Worm (Caenorhabditis elegans) whole organism, L4 larva: Measurements from ENCODE around the gene cosa-1.

ENCODE experiments used
- D1046.2 ChIP-seq: fragments of 200-800 bp; sonication (Bioruptor generic); IDR thresholded peaks from 2 replicates; pipeline ENCODE4 v1.3.6; 2022; ENCODE audit warnings: missing genetic modification characterization, missing compliant biosample characterization
- F26F4.8 ChIP-seq: fragments of 200-800 bp; sonication (Bioruptor generic); conservative IDR thresholded peaks from 2 replicates; pipeline ENCODE4 v1.3.6; 2022; ENCODE audit warnings: missing genetic modification characterization, missing compliant biosample characterization
- F37D6.2 ChIP-seq: sonication (generic microtip); optimal IDR thresholded peaks from 2 replicates; lab custom pipeline; 2016; ENCODE audit warnings: mild to moderate bottlenecking, missing genetic modification characterization, missing compliant biosample characterization
- F44E2.7 ChIP-seq: fragments of 200-800 bp; sonication (Bioruptor generic); IDR thresholded peaks from 2 replicates; pipeline ENCODE4 v2.1.2; 2022; ENCODE audit warnings: missing genetic modification characterization, missing compliant biosample characterization
- F49E8.2 ChIP-seq: sonication (generic microtip); optimal IDR thresholded peaks from 2 replicates; lab custom pipeline; 2016; ENCODE audit warnings: missing compliant biosample characterization, mild to moderate bottlenecking, missing genetic modification characterization, borderline replicate concordance
- R02D3.7 ChIP-seq: fragments of 150-350 bp; sonication (generic microtip); optimal IDR thresholded peaks from 3 replicates; lab custom pipeline; 2014; ENCODE audit warnings: missing biosample characterization, missing genetic modification characterization
- Y48G9A.11 ChIP-seq: fragments of 200-800 bp; sonication (Bioruptor generic); IDR thresholded peaks from 2 replicates; pipeline ENCODE4 v1.3.6; 2022; ENCODE audit warnings: missing genetic modification reagents, missing genetic modification characterization, missing compliant biosample characterization
- Y5F2A.4 ChIP-seq: fragments of 200-800 bp; sonication (Bioruptor generic); optimal IDR thresholded peaks from 2 replicates; lab custom pipeline; 2018; ENCODE audit warnings: mild to moderate bottlenecking, missing genetic modification characterization, missing compliant biosample characterization
- aha-1 ChIP-seq: fragments of 150-350 bp; peaks from one replicate; lab custom pipeline; 2014; ENCODE audit warnings: missing biosample characterization, missing genetic modification characterization
- arid-1 ChIP-seq: fragments of 200-800 bp; sonication (Bioruptor generic); conservative IDR thresholded peaks from 2 replicates; pipeline ENCODE4 v1.3.6; 2022; ENCODE audit warnings: missing genetic modification reagents, missing genetic modification characterization, missing compliant biosample characterization
- attf-4 ChIP-seq: sonication (generic microtip); optimal IDR thresholded peaks from 3 replicates; lab custom pipeline; 2017; ENCODE audit warnings: missing biosample characterization, missing genetic modification characterization
- ceh-20 ChIP-seq: fragments of 200-800 bp; sonication (Bioruptor generic); IDR thresholded peaks from 2 replicates; pipeline ENCODE4 v1.3.6; 2022; ENCODE audit warnings: missing genetic modification reagents, missing genetic modification characterization, missing compliant biosample characterization
- ceh-32 ChIP-seq: sonication (generic microtip); optimal IDR thresholded peaks from 2 replicates; lab custom pipeline; 2016; ENCODE audit warnings: mild to moderate bottlenecking, missing genetic modification characterization, missing compliant biosample characterization; ENCODE audit not compliant: poor library complexity
- ceh-44 ChIP-seq: fragments of 200-800 bp; sonication (Bioruptor generic); IDR thresholded peaks from 2 replicates; pipeline ENCODE4 v1.3.6; 2022; ENCODE audit warnings: missing genetic modification reagents, missing genetic modification characterization, missing compliant biosample characterization
- cey-2 ChIP-seq: sonication (generic microtip); optimal IDR thresholded peaks from 3 replicates; lab custom pipeline; 2017; ENCODE audit warnings: missing genetic modification characterization, mild to moderate bottlenecking, missing compliant biosample characterization, antibody characterized with exemption, borderline replicate concordance; ENCODE audit not compliant: insufficient read depth
- daf-8 ChIP-seq: fragments of 200-800 bp; sonication (Bioruptor generic); IDR thresholded peaks from 2 replicates; pipeline ENCODE4 v1.3.6; 2022; ENCODE audit warnings: missing genetic modification characterization, missing compliant biosample characterization
- dmd-8 ChIP-seq: fragments of 200-800 bp; sonication (Bioruptor generic); IDR thresholded peaks from 2 replicates; pipeline ENCODE4 v1.3.6; 2022; ENCODE audit warnings: missing genetic modification characterization, missing compliant biosample characterization
- dmd-9 ChIP-seq: fragments of 200-800 bp; sonication (Bioruptor generic); IDR thresholded peaks from 2 replicates; pipeline ENCODE4 v1.3.6; 2022; ENCODE audit warnings: missing genetic modification reagents, missing genetic modification characterization, missing compliant biosample characterization
- dpl-1 ChIP-seq: fragments of 150-350 bp; optimal IDR thresholded peaks from 2 replicates; lab custom pipeline; 2014; ENCODE audit warnings: missing biosample characterization, missing genetic modification reagents, missing genetic modification characterization
- duxl-1 ChIP-seq: sonication (generic microtip); optimal IDR thresholded peaks from 2 replicates; lab custom pipeline; 2016; ENCODE audit warnings: mild to moderate bottlenecking, missing genetic modification characterization, moderate library complexity, missing compliant biosample characterization; ENCODE audit not compliant: poor library complexity
- egl-27 ChIP-seq: sonication (generic microtip); optimal IDR thresholded peaks from 3 replicates; lab custom pipeline; 2017; ENCODE audit warnings: missing biosample characterization, missing genetic modification reagents, missing genetic modification characterization
- fos-1 ChIP-seq: fragments of 150-350 bp; optimal IDR thresholded peaks from 2 replicates; lab custom pipeline; 2014; ENCODE audit warnings: missing biosample characterization, missing genetic modification characterization
- gei-8 ChIP-seq: fragments of 200-800 bp; sonication (Bioruptor generic); optimal IDR thresholded peaks from 2 replicates; lab custom pipeline; 2018; ENCODE audit warnings: mild to moderate bottlenecking, missing genetic modification characterization, missing compliant biosample characterization
- hlh-11 ChIP-seq: fragments of 200-800 bp; sonication (Bioruptor generic); optimal IDR thresholded peaks from 2 replicates; lab custom pipeline; 2018; ENCODE audit warnings: mild to moderate bottlenecking, missing genetic modification characterization, missing compliant biosample characterization
- hmg-1.1 ChIP-seq: fragments of 200-800 bp; sonication (Bioruptor generic); IDR thresholded peaks from 2 replicates; pipeline ENCODE4 v1.3.6; 2022; ENCODE audit warnings: missing genetic modification reagents, missing genetic modification characterization, missing compliant biosample characterization
- jun-1 ChIP-seq: fragments of 150-350 bp; optimal IDR thresholded peaks from 2 replicates; lab custom pipeline; 2014; ENCODE audit warnings: missing biosample characterization, missing genetic modification reagents, missing genetic modification characterization
- lim-7 ChIP-seq: fragments of 200-800 bp; sonication (Bioruptor generic); IDR thresholded peaks from 2 replicates; pipeline ENCODE4 v1.3.6; 2022; ENCODE audit warnings: missing genetic modification characterization, missing compliant biosample characterization
- lin-13 ChIP-seq: fragments of 150-350 bp; optimal IDR thresholded peaks from 2 replicates; lab custom pipeline; 2014; ENCODE audit warnings: missing biosample characterization, missing genetic modification reagents, missing genetic modification characterization
- lin-29 ChIP-seq: fragments of 200-800 bp; sonication (Bioruptor generic); IDR thresholded peaks from 2 replicates; pipeline ENCODE4 v1.3.6; 2022; ENCODE audit warnings: missing genetic modification reagents, missing genetic modification characterization, missing compliant biosample characterization
- lin-38 ChIP-seq: fragments of 200-800 bp; sonication (Bioruptor generic); IDR thresholded peaks from 2 replicates; pipeline ENCODE4 v1.3.6; 2022; ENCODE audit warnings: missing genetic modification reagents, missing genetic modification characterization, missing compliant biosample characterization
- lin-39 ChIP-seq: fragments of 150-350 bp; optimal IDR thresholded peaks from 2 replicates; lab custom pipeline; 2014; ENCODE audit warnings: missing biosample characterization, missing genetic modification reagents, missing genetic modification characterization
- lsy-2 ChIP-seq, 2 experiments: fragments of 150-350 bp in 1 of 2; sonication (generic microtip) in 1 of 2; optimal IDR thresholded peaks; 2 replicates each; lab custom pipeline; 2014 to 2017; ENCODE audit warnings: missing biosample characterization in 2 of 2, missing genetic modification characterization in 2 of 2
- madf-5 ChIP-seq, 2 experiments: fragments of 200-800 bp; sonication (Bioruptor generic); IDR thresholded peaks; 2 replicates each; pipeline ENCODE4 v1.3.6; 2022; ENCODE audit warnings: missing compliant biosample characterization in 2 of 2, missing genetic modification characterization in 2 of 2
- mdl-1 ChIP-seq, 2 experiments: fragments of 150-350 bp in 1 of 2; sonication (generic microtip) in 1 of 2; optimal IDR thresholded peaks; 2 replicates each; lab custom pipeline; 2014 to 2017; ENCODE audit warnings: missing biosample characterization in 2 of 2, missing genetic modification characterization in 2 of 2
- mes-2 ChIP-seq: sonication (generic microtip); optimal IDR thresholded peaks from 2 replicates; lab custom pipeline; 2016; ENCODE audit warnings: missing genotype, mild to moderate bottlenecking, missing genetic modification characterization, missing compliant biosample characterization; ENCODE audit not compliant: poor library complexity, severe bottlenecking
- nhr-237 ChIP-seq: sonication (generic microtip); optimal IDR thresholded peaks from 2 replicates; lab custom pipeline; 2017; ENCODE audit warnings: missing biosample characterization, missing genetic modification characterization
- nhr-25 ChIP-seq: sonication (generic microtip); optimal IDR thresholded peaks from 2 replicates; lab custom pipeline; 2017; ENCODE audit warnings: missing genetic modification characterization, mild to moderate bottlenecking, missing compliant biosample characterization, antibody characterized with exemption, moderate library complexity, borderline replicate concordance; ENCODE audit not compliant: insufficient read depth
- nhr-42 ChIP-seq: fragments of 200-800 bp; sonication (Bioruptor generic); IDR thresholded peaks from 2 replicates; pipeline ENCODE4 v1.3.6; 2022; ENCODE audit warnings: missing genetic modification characterization, missing compliant biosample characterization
- nhr-48 ChIP-seq: sonication (generic microtip); optimal IDR thresholded peaks from 2 replicates; lab custom pipeline; 2016; ENCODE audit warnings: mild to moderate bottlenecking, missing genetic modification characterization, missing compliant biosample characterization
- nhr-6 ChIP-seq: fragments of 150-350 bp; optimal IDR thresholded peaks from 2 replicates; lab custom pipeline; 2014; ENCODE audit warnings: missing biosample characterization, missing genetic modification characterization
- nhr-76 ChIP-seq: fragments of 150-350 bp; optimal IDR thresholded peaks from 2 replicates; lab custom pipeline; 2014; ENCODE audit warnings: missing biosample characterization, missing genetic modification characterization
- nhr-77 ChIP-seq: fragments of 150-350 bp; optimal IDR thresholded peaks from 2 replicates; lab custom pipeline; 2014; ENCODE audit warnings: missing biosample characterization, missing genetic modification characterization
- skn-1 ChIP-seq: fragments of 150-350 bp; optimal IDR thresholded peaks from 2 replicates; lab custom pipeline; 2014; ENCODE audit warnings: missing biosample characterization, missing genetic modification characterization
- snpc-1.2 ChIP-seq: fragments of 200-800 bp; sonication (Bioruptor generic); IDR thresholded peaks from 2 replicates; pipeline ENCODE4 v1.3.6; 2022; ENCODE audit warnings: missing genetic modification reagents, missing genetic modification characterization, missing compliant biosample characterization
- unc-130 ChIP-seq: sonication (generic microtip); optimal IDR thresholded peaks from 2 replicates; lab custom pipeline; 2016; ENCODE audit warnings: missing genetic modification reagents, missing genetic modification characterization, missing compliant biosample characterization
- unc-39 ChIP-seq: sonication (generic microtip); optimal IDR thresholded peaks from 2 replicates; lab custom pipeline; 2017; ENCODE audit warnings: missing biosample characterization, missing genetic modification characterization
- unc-62 ChIP-seq, 3 experiments: fragments of 150-350 bp in 1 of 3; sonication (generic microtip); optimal IDR thresholded peaks in 2 of 3; peaks in 1 of 3; 1 replicate in 1 of 3; 2 replicates in 2 of 3; lab custom pipeline; 2014 to 2017; ENCODE audit warnings: missing biosample characterization in 3 of 3, missing genetic modification characterization in 3 of 3, missing genetic modification reagents in 3 of 3, missing genotype in 1 of 3
- zag-1 ChIP-seq: fragments of 150-350 bp; optimal IDR thresholded peaks from 2 replicates; lab custom pipeline; 2014; ENCODE audit warnings: missing biosample characterization, missing genetic modification characterization
- zfp-2 ChIP-seq: sonication (generic microtip); optimal IDR thresholded peaks from 2 replicates; lab custom pipeline; 2016; ENCODE audit warnings: mild to moderate bottlenecking, missing genetic modification characterization, missing compliant biosample characterization
- zfp-3 ChIP-seq: fragments of 200-800 bp; sonication (Bioruptor generic); conservative IDR thresholded peaks from 2 replicates; pipeline ENCODE4 v1.3.6; 2022; ENCODE audit warnings: missing genetic modification reagents, missing genetic modification characterization, missing compliant biosample characterization
- ztf-11 ChIP-seq: fragments of 150-350 bp; optimal IDR thresholded peaks from 2 replicates; lab custom pipeline; 2014; ENCODE audit warnings: missing biosample characterization, missing genetic modification characterization

cosa-1 gene

ce11 chrIII:2768635-2769034, 42.7 kb downstream of the cosa-1 start, which contains the start of gene swsn-3 (continued):
- no peak for TF ChIP-seq lim-7
- no peak for TF ChIP-seq dmd-8 (GFP tag; lab: Robert Waterston, UW)
- TF ChIP-seq unc-39 (tag; lab: Kevin White, UChicago): no peak
- TF ChIP-seq F49E8.2 (tag; lab: Kevin White, UChicago): peak; percentile 68
- no peak for TF ChIP-seq zfp-3 (GFP tag; lab: Robert Waterston, UW)
- no peak for TF ChIP-seq daf-8 (GFP tag; lab: Robert Waterston, UW)
- no peak for TF ChIP-seq F44E2.7 (GFP tag; lab: Robert Waterston, UW)
- TF ChIP-seq lin-13 (GFP tag; lab: Kevin White, UChicago): peak; percentile 86
- TF ChIP-seq nhr-42 (GFP tag; lab: Robert Waterston, UW): 0 out of 2 replicates have a peak, but pooled peaks have one; percentile 32
- TF ChIP-seq lsy-2 (tag; optimal IDR thresholded peaks at IDR 0.05; lab: Kevin White, UChicago): peak; percentile 20 to 94
- no peak for TF ChIP-seq egl-27
- TF ChIP-seq ceh-20 (GFP tag; lab: Robert Waterston, UW): no peak
- TF ChIP-seq skn-1 (tag; lab: Kevin White, UChicago): no peak
- TF ChIP-seq hmg-1.1 (GFP tag; lab: Robert Waterston, UW): peak; percentile 77
- TF ChIP-seq mdl-1 (tag; optimal IDR thresholded peaks at IDR 0.05; lab: Kevin White, UChicago): peak; percentile 25 to 63
- peak; percentile 65 for TF ChIP-seq F37D6.2 (tag; lab: Kevin White, UChicago)
- peak; percentile 60; the same call in 1 of the 2 replicates for TF ChIP-seq snpc-1.2 (GFP tag; lab: Robert Waterston, UW)
- TF ChIP-seq nhr-76 (tag; lab: Kevin White, UChicago): no peak
- no peak for TF ChIP-seq ceh-44 (GFP tag; lab: Robert Waterston, UW)
- no peak for TF ChIP-seq aha-1
- peak; percentile 96 for TF ChIP-seq mes-2 (tag; lab: Kevin White, UChicago)
- TF ChIP-seq nhr-237 (tag; lab: Kevin White, UChicago): no peak
- peak; percentile 93 for TF ChIP-seq nhr-6 (tag; lab: Kevin White, UChicago)
- peak; percentile 92 for TF ChIP-seq duxl-1 (tag; lab: Kevin White, UChicago)
- TF ChIP-seq F26F4.8 (GFP tag; lab: Robert Waterston, UW): no peak
- TF ChIP-seq dmd-9: no peak
- TF ChIP-seq Y5F2A.4 (GFP tag; lab: Kevin White, UChicago): no peak
- no peak for TF ChIP-seq fos-1 (tag; lab: Kevin White, UChicago)
- TF ChIP-seq lin-38 (GFP tag; lab: Robert Waterston, UW): peak; percentile 97
- no peak for TF ChIP-seq lin-39 (tag; lab: Kevin White, UChicago)
- TF ChIP-seq dpl-1 (GFP tag; lab: Kevin White, UChicago): peak; percentile 84
- peak; percentile 56 for TF ChIP-seq nhr-48 (tag; lab: Kevin White, UChicago)
- peak; percentile 89 for TF ChIP-seq arid-1 (GFP tag; lab: Robert Waterston, UW)
- no peak for TF ChIP-seq cey-2 (tag; lab: Kevin White, UChicago)
- TF ChIP-seq nhr-25: peak; percentile 48
- TF ChIP-seq gei-8 (GFP tag; lab: Kevin White, UChicago): no peak
- TF ChIP-seq lin-29 (GFP tag; lab: Robert Waterston, UW): no peak
- TF ChIP-seq jun-1 (tag; lab: Kevin White, UChicago): no peak
- TF ChIP-seq unc-130 (GFP tag; lab: Kevin White, UChicago): peak; percentile 78
- TF ChIP-seq unc-62 (GFP tag; optimal IDR thresholded peaks at IDR 0.05 in 1 of 2; lab: Kevin White, UChicago): no peak
- TF ChIP-seq unc-62 (tag; optimal IDR thresholded peaks at IDR 0.05; lab: Kevin White, UChicago): no peak
- TF ChIP-seq D1046.2 (GFP tag; lab: Robert Waterston, UW): no peak
- peak; percentile 65 for TF ChIP-seq nhr-77 (tag; lab: Kevin White, UChicago)
- TF ChIP-seq Y48G9A.11: peak; percentile 64
- TF ChIP-seq hlh-11: peak; percentile 60
- TF ChIP-seq madf-5 (GFP tag; IDR thresholded peaks at IDR 0.05; lab: Robert Waterston, UW): no peak
- TF ChIP-seq attf-4 (tag; lab: Kevin White, UChicago): no peak
- no peak for TF ChIP-seq ztf-11
- no peak for TF ChIP-seq zag-1 (tag; lab: Kevin White, UChicago)
- peak; percentile 42 for TF ChIP-seq zfp-2 (tag; lab: Kevin White, UChicago)
- TF ChIP-seq ceh-32: no peak
- peak; percentile 20 for TF ChIP-seq R02D3.7
